Worm (Caenorhabditis elegans): Measurements from ENCODE around the gene C53A5.16.

DNA sequence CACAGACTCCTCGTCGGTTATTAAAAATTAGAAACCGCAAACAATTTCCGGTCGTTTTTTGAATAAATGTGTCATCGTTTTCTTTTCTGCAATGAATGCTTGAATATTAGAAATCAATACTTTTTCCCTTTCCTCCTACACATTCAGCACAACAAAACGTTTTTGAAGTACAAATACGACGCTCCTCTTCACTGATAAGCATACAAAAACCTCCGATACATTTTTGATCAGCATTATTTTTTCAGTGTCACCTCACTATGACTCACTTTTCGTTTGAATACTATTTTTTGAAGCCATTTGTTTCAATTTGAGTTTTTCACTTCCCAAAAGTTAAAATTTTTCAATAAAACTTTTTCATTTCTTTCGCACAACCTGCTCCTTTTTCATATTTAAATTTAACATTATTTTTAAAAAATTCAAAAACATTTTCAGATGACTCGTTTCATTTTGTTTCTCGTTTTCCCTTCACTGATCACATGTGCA is 39.6 kb downstream of the C53A5.16 start, which contains the start of gene R02D5.3:
- no peak for TF ChIP-seq snpc-4 (tag; optimal IDR thresholded peaks at IDR 0.05)
- TF ChIP-seq sea-2 (GFP tag; optimal IDR thresholded peaks at IDR 0.05), result no peak
- TF ChIP-seq ztf-11 (tag; optimal IDR thresholded peaks at IDR 0.05), result no peak
- TF ChIP-seq nhr-25 (tag; optimal IDR thresholded peaks at IDR 0.05), result no peak
- no peak for TF ChIP-seq nhr-237 (tag; optimal IDR thresholded peaks at IDR 0.05)
- TF ChIP-seq aly-2 (tag; optimal IDR thresholded peaks at IDR 0.05), result no peak
- TF ChIP-seq nhr-67 (tag; optimal IDR thresholded peaks at IDR 0.05), result no peak
- no peak for TF ChIP-seq elt-3 (tag; optimal IDR thresholded peaks at IDR 0.05)
- no peak for TF ChIP-seq ZK546.5 (tag; optimal IDR thresholded peaks at IDR 0.05)
- TF ChIP-seq R02D3.7 (tag; optimal IDR thresholded peaks at IDR 0.05), result no peak
- TF ChIP-seq ceh-28 (tag; optimal IDR thresholded peaks at IDR 0.05), result no peak
- TF ChIP-seq nhr-11 (tag; optimal IDR thresholded peaks at IDR 0.05), result no peak
- no peak for TF ChIP-seq ceh-82 (tag; optimal IDR thresholded peaks at IDR 0.05)

All from whole organism, L3 larva.